Fruit fly (Drosophila melanogaster) whole organism, wandering third instar larva: ENCODE measurements around the gene CG46468.

Source experiments
- Abd-B ChIP-seq: fragments of >200 bp; optimal IDR thresholded peaks from 2 replicates; lab custom pipeline; 2017; ENCODE audit warnings: missing biosample characterization, missing genetic modification characterization
- CG32264 ChIP-seq: fragments of 200-800 bp; sonication (Bioruptor generic); optimal IDR thresholded peaks from 2 replicates; lab custom pipeline; 2016; ENCODE audit warnings: missing biosample characterization, missing genetic modification characterization
- CG9705 ChIP-seq: fragments of 200-800 bp; sonication (Bioruptor generic); optimal IDR thresholded peaks from 2 replicates; lab custom pipeline; 2018; ENCODE audit warnings: missing biosample characterization, mild to moderate bottlenecking, missing genetic modification characterization
- CrebA ChIP-seq: fragments of 200-800 bp; sonication (Bioruptor generic); optimal IDR thresholded peaks from 2 replicates; lab custom pipeline; 2016; ENCODE audit warnings: missing biosample characterization, mild to moderate bottlenecking, missing genetic modification characterization, borderline replicate concordance
- Dfd ChIP-seq: fragments of >200 bp; optimal IDR thresholded peaks from 2 replicates; lab custom pipeline; 2017; ENCODE audit warnings: missing biosample characterization, missing genetic modification characterization
- Dif ChIP-seq: fragments of 200-275, 200-300 bp; sonication (Bioruptor generic); optimal IDR thresholded peaks from 2 replicates; lab custom pipeline; 2018; ENCODE audit warnings: missing biosample characterization, missing genetic modification characterization; ENCODE audit not compliant: partially characterized antibody
- GATAd ChIP-seq: sonication (Bioruptor generic); optimal IDR thresholded peaks from 2 replicates; lab custom pipeline; 2016; ENCODE audit warnings: missing biosample characterization, missing genetic modification characterization
- HLH106 ChIP-seq: fragments of 200-800 bp; optimal IDR thresholded peaks from 3 replicates; lab custom pipeline; 2019; ENCODE audit warnings: missing biosample characterization, mild to moderate bottlenecking, missing genetic modification characterization, moderate library complexity
- Hnf4 ChIP-seq: fragments of 200-800 bp; sonication (Bioruptor generic); optimal IDR thresholded peaks from 2 replicates; lab custom pipeline; 2016; ENCODE audit warnings: missing biosample characterization, mild to moderate bottlenecking, missing genetic modification characterization
- Hr78 ChIP-seq: fragments of >200 bp; optimal IDR thresholded peaks from 2 replicates; lab custom pipeline; 2017; ENCODE audit warnings: missing biosample characterization, missing genetic modification characterization
- Hr83 ChIP-seq: fragments of 200-300 bp; sonication (Bioruptor generic); optimal IDR thresholded peaks from 2 replicates; lab custom pipeline; 2016; ENCODE audit warnings: missing biosample characterization, mild to moderate bottlenecking, missing genetic modification characterization, moderate library complexity; ENCODE audit not compliant: poor library complexity, severe bottlenecking
- Jra ChIP-seq: sonication (Bioruptor generic); optimal IDR thresholded peaks from 2 replicates; lab custom pipeline; 2016; ENCODE audit warnings: missing biosample characterization, missing genetic modification characterization
- Mio ChIP-seq: sonication (Bioruptor generic); optimal IDR thresholded peaks from 2 replicates; lab custom pipeline; 2016; ENCODE audit warnings: missing biosample characterization, missing genetic modification characterization
- Myc ChIP-seq: fragments of >200 bp; optimal IDR thresholded peaks from 2 replicates; lab custom pipeline; 2017
- N ChIP-seq: fragments of >200 bp; optimal IDR thresholded peaks from 2 replicates; lab custom pipeline; 2018; ENCODE audit warnings: missing biosample characterization, missing external identifiers, missing genetic modification characterization
- OdsH ChIP-seq: fragments of 200-800 bp; sonication (Bioruptor generic); optimal IDR thresholded peaks from 2 replicates; lab custom pipeline; 2016; ENCODE audit warnings: missing biosample characterization, mild to moderate bottlenecking, missing genetic modification characterization
- Rel ChIP-seq, 2 experiments: fragments of 200-800 bp; sonication (Bioruptor generic) in 1 of 2; optimal IDR thresholded peaks; 2 replicates in 1 of 2; 3 replicates in 1 of 2; lab custom pipeline; 2016 to 2019; ENCODE audit warnings: mild to moderate bottlenecking in 2 of 2, missing biosample characterization in 2 of 2, missing genetic modification characterization in 2 of 2, moderate library complexity in 1 of 2
- Sp1 ChIP-seq: fragments of 200-800 bp; sonication (Bioruptor generic); optimal IDR thresholded peaks from 3 replicates; lab custom pipeline; 2019; ENCODE audit warnings: missing biosample characterization, mild to moderate bottlenecking, missing genetic modification characterization, moderate library complexity
- Vsx2 ChIP-seq: fragments of 200-300, 225-300 bp; sonication (Bioruptor generic); optimal IDR thresholded peaks from 2 replicates; lab custom pipeline; 2018; ENCODE audit warnings: missing biosample characterization, missing genetic modification characterization; ENCODE audit not compliant: partially characterized antibody
- br ChIP-seq: fragments of 200-800 bp; sonication (Bioruptor generic); optimal IDR thresholded peaks from 2 replicates; lab custom pipeline; 2016; ENCODE audit warnings: missing biosample characterization, missing genetic modification characterization
- brk ChIP-seq: fragments of 200-800 bp; sonication (Bioruptor generic); optimal IDR thresholded peaks from 2 replicates; lab custom pipeline; 2016; ENCODE audit warnings: missing biosample characterization, mild to moderate bottlenecking, missing genetic modification characterization
- dl ChIP-seq, 2 experiments: fragments of 175-275, 200-275 bp in 1 of 2; fragments of 200-275 bp in 1 of 2; sonication (Bioruptor generic); optimal IDR thresholded peaks; lab custom pipeline; 2018; ENCODE audit warnings: mild to moderate bottlenecking in 2 of 2, missing biosample characterization in 2 of 2, missing genetic modification characterization in 2 of 2, moderate library complexity in 2 of 2; ENCODE audit not compliant: partially characterized antibody in 2 of 2, insufficient read depth in 1 of 2
- dmrt93B ChIP-seq: fragments of 200-800 bp; sonication (Bioruptor generic); optimal IDR thresholded peaks from 2 replicates; lab custom pipeline; 2018; ENCODE audit warnings: missing biosample characterization, mild to moderate bottlenecking, missing genetic modification characterization
- dsf ChIP-seq: sonication (Bioruptor generic); optimal IDR thresholded peaks from 2 replicates; lab custom pipeline; 2016; ENCODE audit warnings: missing biosample characterization, missing genetic modification characterization, borderline replicate concordance
- ey ChIP-seq: fragments of 200-800 bp; sonication (Bioruptor generic); optimal IDR thresholded peaks from 2 replicates; lab custom pipeline; 2016; ENCODE audit warnings: missing biosample characterization, missing genetic modification characterization
- foxo ChIP-seq, 2 experiments: fragments of 200-800 bp; sonication (Bioruptor generic); optimal IDR thresholded peaks; 2 replicates in 1 of 2; 3 replicates in 1 of 2; lab custom pipeline; 2016 to 2017; ENCODE audit warnings: missing biosample characterization in 2 of 2, missing genetic modification characterization in 2 of 2
- fru ChIP-seq: fragments of 200-800 bp; sonication (Bioruptor generic); optimal IDR thresholded peaks from 3 replicates; lab custom pipeline; 2016; ENCODE audit warnings: missing biosample characterization, mild to moderate bottlenecking, missing genetic modification characterization
- h ChIP-seq: fragments of 200-800 bp; sonication (Bioruptor generic); optimal IDR thresholded peaks from 3 replicates; lab custom pipeline; 2016; ENCODE audit warnings: missing biosample characterization, mild to moderate bottlenecking, missing genetic modification characterization
- jim ChIP-seq: fragments of 175-275, 200-325 bp; sonication (Bioruptor generic); optimal IDR thresholded peaks from 2 replicates; lab custom pipeline; 2016; ENCODE audit warnings: missing biosample characterization, mild to moderate bottlenecking, missing genetic modification characterization
- lola ChIP-seq: fragments of >200 bp; optimal IDR thresholded peaks from 2 replicates; lab custom pipeline; 2017; ENCODE audit warnings: missing biosample characterization, missing genetic modification characterization
- pan ChIP-seq: fragments of >200 bp; optimal IDR thresholded peaks from 2 replicates; lab custom pipeline; 2017
- psq ChIP-seq: fragments of 200-800 bp; sonication (Bioruptor generic); optimal IDR thresholded peaks from 3 replicates; lab custom pipeline; 2017; ENCODE audit warnings: missing biosample characterization, mild to moderate bottlenecking, missing genetic modification characterization, moderate library complexity
- rgr ChIP-seq: fragments of 200-800 bp; sonication (Bioruptor generic); optimal IDR thresholded peaks from 3 replicates; lab custom pipeline; 2016; ENCODE audit warnings: missing biosample characterization, mild to moderate bottlenecking, missing genetic modification characterization
- sage ChIP-seq: fragments of 200-800 bp; sonication (Bioruptor generic); optimal IDR thresholded peaks from 2 replicates; lab custom pipeline; 2016; ENCODE audit warnings: missing biosample characterization, mild to moderate bottlenecking, missing genetic modification characterization
- sv ChIP-seq: fragments of 200-800 bp; sonication (Bioruptor generic); optimal IDR thresholded peaks from 3 replicates; lab custom pipeline; 2016; ENCODE audit warnings: missing biosample characterization, missing genetic modification characterization
- tai ChIP-seq: sonication (Bioruptor generic); optimal IDR thresholded peaks from 2 replicates; lab custom pipeline; 2016; ENCODE audit warnings: missing biosample characterization, missing genetic modification characterization
- usp ChIP-seq: fragments of >200 bp; optimal IDR thresholded peaks from 2 replicates; lab custom pipeline; 2017; ENCODE audit warnings: missing biosample characterization, missing genetic modification characterization
- woc ChIP-seq: sonication (Bioruptor generic); optimal IDR thresholded peaks from 2 replicates; lab custom pipeline; 2016; ENCODE audit warnings: missing biosample characterization, mild to moderate bottlenecking, missing genetic modification characterization

CG46468 gene

dm6 chr2L:9569131-9569530, 3.9 kb upstream of the CG46468 start:
- TF ChIP-seq ey (GFP tag; lab: Kevin White, UChicago): no peak
- no peak for TF ChIP-seq CG9705 (GFP tag; lab: Kevin White, UChicago)
- TF ChIP-seq Mio: no peak
- TF ChIP-seq dmrt93B (GFP tag; lab: Kevin White, UChicago): no peak
- no peak for TF ChIP-seq HLH106 (tag; lab: Kevin White, UChicago)
- TF ChIP-seq OdsH (GFP tag; lab: Kevin White, UChicago): no peak
- no peak for TF ChIP-seq Dfd (GFP tag; lab: Kevin White, UChicago)

DNA sequence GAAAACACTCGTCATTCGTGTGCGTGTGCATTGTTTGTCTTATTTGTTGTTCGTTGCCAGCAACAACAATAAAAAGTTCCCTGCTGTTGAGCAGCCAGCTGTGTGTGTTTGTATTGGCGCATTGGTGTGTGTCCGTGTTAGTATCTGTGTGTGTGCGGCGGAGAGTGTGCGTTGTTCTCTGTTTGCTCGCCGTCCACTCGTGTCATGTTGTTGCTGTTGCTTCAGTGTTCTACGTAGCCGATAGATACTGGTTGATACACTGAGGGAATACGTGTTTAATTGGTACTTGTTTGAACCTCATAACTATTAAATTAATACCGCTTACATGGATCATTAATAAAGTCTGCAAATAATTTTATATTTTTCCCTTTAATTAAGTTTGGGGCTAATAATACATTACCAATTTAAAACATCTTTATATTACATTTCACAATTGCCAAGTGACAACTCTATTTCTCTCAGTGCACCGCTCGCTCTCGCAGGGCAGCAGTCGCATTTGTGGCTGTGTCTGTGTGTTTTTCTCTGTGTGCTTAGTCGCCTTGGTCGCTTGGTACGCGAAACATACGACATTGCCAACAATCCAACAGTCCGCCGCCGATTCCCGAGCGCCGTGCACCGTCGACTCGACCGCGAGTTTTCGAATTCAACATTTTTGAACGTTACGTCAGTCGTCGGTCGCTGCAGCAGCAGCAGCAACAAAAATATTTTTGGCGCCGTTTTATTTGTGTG, 3.3 kb upstream of the CG46468 start, which contains the start of gene brwl:
Gene brwl, plus strand, starts transcription at position 531 of the 729 bp plus-strand sequence.
- TF ChIP-seq Hnf4 (GFP tag; lab: Kevin White, UChicago) (peak; percentile 96), Sp1 (GFP tag; lab: Kevin White, UChicago) (peak; percentile 98), Vsx2 (GFP tag; lab: Kevin White, UChicago) (no peak), GATAd (GFP tag; lab: Kevin White, UChicago) (peak; percentile 92), brk (GFP tag; lab: Kevin White, UChicago) (peak; percentile 97), jim (peak; percentile 27), CG9705 (GFP tag; lab: Kevin White, UChicago) (peak; percentile 95), Dif (peak; percentile 45), Jra (GFP tag; lab: Kevin White, UChicago) (peak; percentile 97), sv (GFP tag; lab: Kevin White, UChicago) (peak; percentile 97), psq (peak; percentile 97), dl (GFP tag; optimal IDR thresholded peaks at IDR 0.05; lab: Kevin White, UChicago; ENCODE audit: insufficient read depth in 1 of 2, partially characterized antibody in 2 of 2) (peak in 1 of 2 experiments; percentile 26), pan (lab: Kevin White, UChicago) (no peak), h (peak; percentile 99), Mio (peak; percentile 57), OdsH (GFP tag; lab: Kevin White, UChicago) (peak; percentile 99), dmrt93B (GFP tag; lab: Kevin White, UChicago) (peak; percentile 96), Hr83 (GFP tag; lab: Kevin White, UChicago) (peak; percentile 72), Dfd (GFP tag; lab: Kevin White, UChicago) (peak; percentile 91), foxo (GFP tag; optimal IDR thresholded peaks at IDR 0.05; lab: Kevin White, UChicago) (peak; percentile 91 to 99), Myc (lab: Kevin White, UChicago) (no peak), dsf (GFP tag; lab: Kevin White, UChicago) (peak; percentile 90), lola (GFP tag; lab: Kevin White, UChicago) (no peak), CrebA (GFP tag; lab: Kevin White, UChicago) (peak; percentile 93), sage (peak; percentile 94), Rel (GFP tag; optimal IDR thresholded peaks at IDR 0.05; lab: Kevin White, UChicago) (peak; percentile 97), Rel (tag; optimal IDR thresholded peaks at IDR 0.05; lab: Kevin White, UChicago) (peak; percentile 70), HLH106 (tag; lab: Kevin White, UChicago) (peak; percentile 97), rgr (GFP tag; lab: Kevin White, UChicago) (peak; percentile 98), Hr78 (GFP tag; lab: Kevin White, UChicago) (peak; percentile 26), woc (GFP tag; lab: Kevin White, UChicago) (peak; percentile 94), ey (GFP tag; lab: Kevin White, UChicago) (peak; percentile 99), Abd-B (no peak), usp (GFP tag; lab: Kevin White, UChicago) (no peak), N (peak; percentile 63), CG32264 (peak; percentile 95), tai (peak; percentile 97), br (GFP tag; lab: Kevin White, UChicago) (peak; percentile 98), fru (GFP tag; lab: Kevin White, UChicago) (peak; percentile 99)
- TF ChIP-seq, all 38 proteins: peak for 32
